Fruit fly (Drosophila melanogaster) whole organism, adult: Measurements from ENCODE around the gene CG14854.

Source experiments
- CG12768 ChIP-seq: fragments of 200-800 bp; sonication (Bioruptor generic); optimal IDR thresholded peaks from 2 replicates; lab custom pipeline; 2017; ENCODE audit warnings: missing biosample characterization, missing genetic modification characterization, mild to moderate bottlenecking, moderate library complexity, missing genetic modification reagents
- CG1620 ChIP-seq: fragments of 200-800 bp; sonication (Bioruptor generic); optimal IDR thresholded peaks from 2 replicates; lab custom pipeline; 2016; ENCODE audit warnings: missing biosample characterization, missing genetic modification characterization
- CG5204 ChIP-seq: fragments of 200-800 bp; sonication (Bioruptor generic); optimal IDR thresholded peaks from 2 replicates; lab custom pipeline; 2016; ENCODE audit warnings: missing biosample characterization, missing genetic modification characterization
- bab1 ChIP-seq: fragments of 200-800 bp; sonication (Bioruptor generic); optimal IDR thresholded peaks from 3 replicates; lab custom pipeline; 2019; ENCODE audit warnings: missing biosample characterization, mild to moderate bottlenecking, missing genetic modification characterization, moderate library complexity
- cnc ChIP-seq, 2 experiments: fragments of >200 bp; optimal IDR thresholded peaks; 2 replicates each; lab custom pipeline; 2017
- kay ChIP-seq: fragments of 200-800 bp; sonication (Bioruptor generic); peaks from one replicate; lab custom pipeline; 2016; ENCODE audit warnings: missing biosample characterization, missing genetic modification characterization, borderline replicate concordance
- ovo ChIP-seq: fragments of 200-800 bp; sonication (Bioruptor generic); optimal IDR thresholded peaks from 2 replicates; lab custom pipeline; 2016; ENCODE audit warnings: missing biosample characterization, missing genetic modification characterization
- tj ChIP-seq: fragments of 200-800 bp; sonication (Bioruptor generic); optimal IDR thresholded peaks from 3 replicates; lab custom pipeline; 2017; ENCODE audit warnings: missing biosample characterization, mild to moderate bottlenecking, missing genetic modification characterization, moderate library complexity
- toe ChIP-seq: fragments of 200-800 bp; sonication (Bioruptor generic); optimal IDR thresholded peaks from 2 replicates; lab custom pipeline; 2016; ENCODE audit warnings: missing biosample characterization, missing genetic modification characterization

DNA sequence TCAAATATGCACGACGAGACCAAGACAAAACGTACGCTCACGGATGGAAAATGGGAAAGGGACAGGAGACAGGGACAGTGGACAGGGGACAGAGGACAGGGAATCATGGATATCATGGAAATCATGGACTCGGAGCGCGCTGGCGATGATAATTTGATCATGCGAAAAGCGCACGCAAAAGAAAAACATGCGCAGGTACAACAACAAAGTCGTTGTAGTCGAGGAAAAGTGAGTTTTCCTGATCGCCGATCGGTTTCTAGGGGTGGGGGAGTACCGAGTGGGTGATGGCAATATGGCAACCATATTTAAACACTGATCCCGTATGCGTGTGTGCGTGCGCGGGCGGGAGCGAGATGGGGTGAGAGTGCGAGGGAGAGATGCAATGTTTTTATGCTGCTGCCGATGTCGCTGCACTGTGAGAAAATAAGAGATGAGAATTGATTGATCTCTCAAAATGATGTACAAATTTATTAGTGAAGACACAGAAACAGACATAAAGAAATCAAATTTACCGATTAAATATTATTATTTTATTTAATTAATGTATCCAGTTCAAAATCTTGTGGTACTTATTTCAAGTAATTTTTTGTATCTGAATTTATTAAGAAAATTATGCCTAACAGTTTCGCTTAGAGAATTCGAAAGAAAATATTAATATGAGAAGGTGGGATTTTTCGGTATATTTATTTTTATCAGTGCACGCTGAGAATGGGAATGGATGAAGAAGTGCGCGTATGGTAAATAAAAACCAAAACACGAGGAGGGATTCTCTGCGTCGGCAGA is 31.1 kb upstream of the CG14854 start:
- TF ChIP-seq bab1 (GFP tag; lab: Kevin White, UChicago) = no peak
- TF ChIP-seq CG12768 = no peak
- TF ChIP-seq kay (GFP tag; lab: Kevin White, UChicago) = no peak
- TF ChIP-seq cnc (optimal IDR thresholded peaks at IDR 0.05; lab: Kevin White, UChicago) = no peak
- no peak for TF ChIP-seq ovo (GFP tag; lab: Kevin White, UChicago)
- TF ChIP-seq CG1620 (GFP tag; lab: Kevin White, UChicago) = no peak
- no peak for TF ChIP-seq CG5204
- no peak for TF ChIP-seq tj
- no peak for TF ChIP-seq toe (GFP tag; lab: Kevin White, UChicago)
